Fruit fly (Drosophila melanogaster): Measurements from ENCODE around the gene cin.

The cin gene

DNA sequence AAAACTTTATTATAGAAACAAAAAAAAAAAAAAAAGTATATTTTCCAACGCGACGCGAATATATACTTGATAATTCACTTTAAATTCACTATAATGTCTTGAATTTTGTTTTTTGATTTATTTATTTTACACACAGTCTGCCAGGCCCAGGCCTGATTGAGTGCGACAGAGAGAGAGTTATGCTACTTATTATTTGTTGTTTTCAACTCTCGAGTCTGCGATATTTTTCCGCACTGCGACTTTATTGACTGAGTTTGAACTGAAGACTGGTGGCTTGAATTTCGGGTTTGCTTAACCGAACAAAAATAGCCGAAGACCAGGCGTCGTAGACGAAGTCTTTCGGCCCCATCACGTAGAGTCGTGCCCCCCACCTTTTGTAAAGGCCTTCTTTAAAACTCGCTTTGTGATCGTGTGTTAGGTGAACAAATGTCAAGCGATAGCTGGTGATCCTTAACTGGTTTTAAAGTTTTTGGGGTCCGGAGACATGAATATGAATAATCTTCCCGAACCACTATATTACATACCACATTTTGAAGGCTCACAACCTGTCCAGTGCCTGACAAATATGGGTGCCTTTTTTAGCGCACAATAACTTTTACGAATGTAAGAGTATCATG, 8.4 kb downstream of the cin start, which contains the start of gene CG13377 (continued):
- TF ChIP-seq CG3065 (GFP tag; optimal IDR thresholded peaks at IDR 0.05) (no peak), phol (tag; optimal IDR thresholded peaks at IDR 0.05) (no peak), Rfx (GFP tag; IDR thresholded peaks at IDR 0.05) (no peak; the same call in 1 of the 2 replicates), CG4820 (GFP tag; optimal IDR thresholded peaks at IDR 0.05) (peak; percentile 3), CG18619 (GFP tag; optimal IDR thresholded peaks at IDR 0.05) (no peak), esg (GFP tag; conservative IDR thresholded peaks at IDR 0.05) (peak; percentile 27; the same call in 1 of the 2 replicates), CG1792 (GFP tag; optimal IDR thresholded peaks at IDR 0.05) (no peak), kay (GFP tag; optimal IDR thresholded peaks at IDR 0.05) (no peak), CG1233 (GFP tag; optimal IDR thresholded peaks at IDR 0.05) (no peak), Dip3 (GFP tag; optimal IDR thresholded peaks at IDR 0.05) (no peak), CG8944 (GFP tag; optimal IDR thresholded peaks at IDR 0.05) (no peak), corto (GFP tag; optimal IDR thresholded peaks at IDR 0.05) (no peak), ftz-f1 (GFP tag; optimal IDR thresholded peaks at IDR 0.05) (no peak), slp2 (GFP tag; optimal IDR thresholded peaks at IDR 0.05) (no peak), grn (GFP tag; optimal IDR thresholded peaks at IDR 0.05) (no peak), Med (GFP tag) (peak; percentile 83), chm (GFP tag; IDR thresholded peaks at IDR 0.05) (no peak), CG16863 (GFP tag; optimal IDR thresholded peaks at IDR 0.05) (no peak), CG3995 (GFP tag; optimal IDR thresholded peaks at IDR 0.05) (no peak), CG4730 (GFP tag; IDR thresholded peaks at IDR 0.05) (0 out of 2 replicates have a peak, but pooled peaks have one; percentile 23), ase (GFP tag; IDR thresholded peaks at IDR 0.05) (no peak), CG6654 (GFP tag; optimal IDR thresholded peaks at IDR 0.05) (no peak), fru (optimal IDR thresholded peaks at IDR 0.05) (no peak), CG15073 (GFP tag; optimal IDR thresholded peaks at IDR 0.05) (no peak), Tbp (GFP tag; optimal IDR thresholded peaks at IDR 0.05) (no peak), gem (tag; optimal IDR thresholded peaks at IDR 0.05) (peak; percentile 54), salm (tag; optimal IDR thresholded peaks at IDR 0.05) (no peak), CG9876 (GFP tag; optimal IDR thresholded peaks at IDR 0.05) (no peak), CG17912 (GFP tag; optimal IDR thresholded peaks at IDR 0.05) (no peak), stc (GFP tag; IDR thresholded peaks at IDR 0.05) (0 out of 2 replicates have a peak, but pooled peaks have one; percentile 32), CG12769 (tag; optimal IDR thresholded peaks at IDR 0.05) (peak; percentile 77), CG30431 (GFP tag; optimal IDR thresholded peaks at IDR 0.05) (no peak), Ets65A (GFP tag) (no peak), zfh1 (GFP tag; IDR thresholded peaks at IDR 0.05) (0 out of 3 replicates have a peak, but pooled peaks have one; percentile 17), CG12299 (tag; optimal IDR thresholded peaks at IDR 0.05) (no peak), schlank (tag; optimal IDR thresholded peaks at IDR 0.05) (no peak), Trl (optimal IDR thresholded peaks at IDR 0.05) (no peak), Trl (GFP tag; optimal IDR thresholded peaks at IDR 0.05) (no peak), her (GFP tag; optimal IDR thresholded peaks at IDR 0.05) (no peak), CG7745 (tag; optimal IDR thresholded peaks at IDR 0.05) (no peak), ttk (GFP tag; IDR thresholded peaks at IDR 0.05) (no peak), dmrt11E (tag; optimal IDR thresholded peaks at IDR 0.05) (no peak), Dll (GFP tag; IDR thresholded peaks at IDR 0.05; ENCODE audit: partially characterized antibody) (no peak), onecut (GFP tag; IDR thresholded peaks at IDR 0.05) (no peak), CG4404 (GFP tag; IDR thresholded peaks at IDR 0.05) (no peak), Poxn (GFP tag; IDR thresholded peaks at IDR 0.05) (no peak), pho (GFP tag; optimal IDR thresholded peaks at IDR 0.05) (no peak), Mad (GFP tag; optimal IDR thresholded peaks at IDR 0.05) (no peak), danr (GFP tag; IDR thresholded peaks at IDR 0.05) (no peak), CG32767 (GFP tag; IDR thresholded peaks at IDR 0.05) (no peak), Bteb2 (GFP tag; optimal IDR thresholded peaks at IDR 0.05) (no peak), CG10462 (GFP tag; optimal IDR thresholded peaks at IDR 0.05) (no peak), CG6791 (GFP tag; IDR thresholded peaks at IDR 0.05; ENCODE audit: partially characterized antibody) (no peak)
